Worm (Caenorhabditis elegans): Measurements from ENCODE around the gene cdr-2.

ce11 chrV:12412321-12412720, 3.2 kb downstream of the cdr-2 start:
- TF ChIP-seq hnd-1 (tag; optimal IDR thresholded peaks at IDR 0.05) (no peak), sea-1 (GFP tag; conservative IDR thresholded peaks at IDR 0.05) (no peak), scrt-1 (GFP tag; IDR thresholded peaks at IDR 0.05) (no peak)

Measured in whole organism, early embryonic.